Worm (Caenorhabditis elegans) whole organism, early embryonic: Measurements from ENCODE around the gene C25F9.15.

Experiments
- B0310.2 ChIP-seq: sonication (generic microtip); optimal IDR thresholded peaks from 2 replicates; lab custom pipeline; 2016; ENCODE audit warnings: mild to moderate bottlenecking, missing genetic modification characterization, missing compliant biosample characterization
- aly-1 ChIP-seq: sonication (generic microtip); optimal IDR thresholded peaks from 2 replicates; lab custom pipeline; 2016; ENCODE audit warnings: missing genetic modification characterization, missing compliant biosample characterization
- ama-1 ChIP-seq: fragments of 150-350 bp; optimal IDR thresholded peaks from 2 replicates; lab custom pipeline; 2014
- ets-7 ChIP-seq: sonication (generic microtip); optimal IDR thresholded peaks from 2 replicates; lab custom pipeline; 2016; ENCODE audit warnings: missing genotype, missing genetic modification characterization, missing compliant biosample characterization
- flt-1 ChIP-seq: fragments of 200-800 bp; sonication (Bioruptor generic); IDR thresholded peaks from 2 replicates; pipeline ENCODE4 v1.3.6; 2022; ENCODE audit warnings: missing genetic modification characterization, missing compliant biosample characterization
- hmbx-1 ChIP-seq: sonication (generic microtip); optimal IDR thresholded peaks from 2 replicates; lab custom pipeline; 2016; ENCODE audit warnings: mild to moderate bottlenecking, missing genetic modification characterization, missing compliant biosample characterization
- sea-1 ChIP-seq: fragments of 200-800 bp; sonication (Bioruptor generic); conservative IDR thresholded peaks from 2 replicates; pipeline ENCODE4 v1.3.6; 2022; ENCODE audit warnings: missing genetic modification characterization, missing compliant biosample characterization
- tbx-11 ChIP-seq: fragments of 200-800 bp; sonication (Bioruptor generic); IDR thresholded peaks from 2 replicates; pipeline ENCODE4 v1.3.6; 2022; ENCODE audit warnings: missing genetic modification characterization, missing compliant biosample characterization
- tbx-37 ChIP-seq: fragments of 200-800 bp; sonication (Bioruptor generic); conservative IDR thresholded peaks from 2 replicates; pipeline ENCODE4 v1.3.6; 2022; ENCODE audit warnings: missing genetic modification reagents, missing genetic modification characterization, missing compliant biosample characterization

DNA sequence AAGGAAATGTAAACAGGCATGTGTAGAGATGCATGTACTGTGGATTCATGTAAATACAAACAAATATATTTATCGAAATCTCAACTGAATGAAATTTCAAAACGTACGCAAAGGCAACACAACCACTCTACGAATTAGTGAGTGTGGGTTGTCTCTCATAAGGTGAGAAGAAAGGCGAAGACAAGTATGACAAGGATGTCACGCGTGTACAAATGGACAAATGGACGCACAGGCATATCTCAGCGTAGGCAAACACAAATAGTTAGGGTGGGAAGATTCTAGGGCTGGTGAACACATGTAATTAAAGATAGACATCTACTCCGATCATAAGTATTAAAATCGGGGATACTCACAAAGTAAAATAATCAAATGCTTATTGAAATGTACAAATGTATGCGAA is 10.2 kb downstream of the C25F9.15 start:
- TF ChIP-seq B0310.2 = no peak
- TF ChIP-seq ets-7 (tag; lab: Kevin White, UChicago) = no peak
- no peak for TF ChIP-seq tbx-37 (GFP tag; lab: Robert Waterston, UW)
- no peak for TF ChIP-seq ama-1 (lab: Kevin White, UChicago)
- TF ChIP-seq flt-1 (GFP tag; lab: Robert Waterston, UW) = no peak
- no peak for TF ChIP-seq aly-1
- no peak for TF ChIP-seq hmbx-1 (tag; lab: Kevin White, UChicago)
- no peak for TF ChIP-seq sea-1
- no peak for TF ChIP-seq tbx-11 (GFP tag; lab: Robert Waterston, UW)
